Worm (Caenorhabditis elegans) whole organism, early embryonic: ENCODE data around the gene lin-9.

Experiments used
- ama-1 ChIP-seq: fragments of 150-350 bp; optimal IDR thresholded peaks from 2 replicates; lab custom pipeline; 2014
- flt-1 ChIP-seq: fragments of 200-800 bp; sonication (Bioruptor generic); IDR thresholded peaks from 2 replicates; pipeline ENCODE4 v1.3.6; 2022; ENCODE audit warnings: missing genetic modification characterization, missing compliant biosample characterization
- hnd-1 ChIP-seq: sonication (generic microtip); optimal IDR thresholded peaks from 2 replicates; lab custom pipeline; 2016; ENCODE audit warnings: missing genetic modification characterization, missing compliant biosample characterization
- scrt-1 ChIP-seq: fragments of 200-800 bp; sonication (Bioruptor generic); IDR thresholded peaks from 2 replicates; pipeline ENCODE4 v1.3.6; 2022; ENCODE audit warnings: missing genetic modification characterization, missing compliant biosample characterization
- tbx-37 ChIP-seq: fragments of 200-800 bp; sonication (Bioruptor generic); conservative IDR thresholded peaks from 2 replicates; pipeline ENCODE4 v1.3.6; 2022; ENCODE audit warnings: missing genetic modification reagents, missing genetic modification characterization, missing compliant biosample characterization
- tra-4 ChIP-seq: sonication (generic microtip); optimal IDR thresholded peaks from 2 replicates; lab custom pipeline; 2017; ENCODE audit warnings: missing genetic modification characterization, missing compliant biosample characterization

- no peak for TF ChIP-seq hnd-1 (tag; lab: Kevin White, UChicago)
- TF ChIP-seq tbx-37 (GFP tag; lab: Robert Waterston, UW), result no peak
- no peak for TF ChIP-seq scrt-1 (GFP tag; lab: Robert Waterston, UW)
- no peak for TF ChIP-seq tra-4 (tag; lab: Kevin White, UChicago)
- no peak for TF ChIP-seq flt-1 (GFP tag; lab: Robert Waterston, UW)
- TF ChIP-seq ama-1 (lab: Kevin White, UChicago), result no peak
These were observed 21.6 kb downstream of the lin-9 start for ce11 chrIII:8882333-8882732.
